Fruit fly (Drosophila melanogaster) whole organism, prepupa: ENCODE data around the gene RhoGEF4.

ENCODE experiments used
- Blimp-1 ChIP-seq: fragments of 200-800 bp; sonication (Bioruptor generic); optimal IDR thresholded peaks from 3 replicates; lab custom pipeline; 2017; ENCODE audit warnings: missing biosample characterization, missing genetic modification characterization, mild to moderate bottlenecking, moderate library complexity, missing genetic modification reagents
- CG10631 ChIP-seq: fragments of 200-800 bp; sonication (Bioruptor generic); optimal IDR thresholded peaks from 2 replicates; lab custom pipeline; 2016; ENCODE audit warnings: missing biosample characterization, missing genetic modification characterization
- CG11294 ChIP-seq: fragments of 200-800 bp; sonication (Bioruptor generic); IDR thresholded peaks from 2 replicates; pipeline ENCODE4 v1.3.6; 2022; ENCODE audit warnings: missing biosample characterization, missing genetic modification characterization
- CG11762 ChIP-seq: fragments of 200-800 bp; sonication (Bioruptor generic); optimal IDR thresholded peaks from 3 replicates; lab custom pipeline; 2016; ENCODE audit warnings: missing biosample characterization, missing genetic modification characterization; ENCODE audit not compliant: insufficient read depth
- CG16779 ChIP-seq: fragments of 200-800 bp; sonication (Bioruptor generic); optimal IDR thresholded peaks from 3 replicates; lab custom pipeline; 2017; ENCODE audit warnings: missing biosample characterization, mild to moderate bottlenecking, missing genetic modification characterization
- CG31627 ChIP-seq: fragments of 200-800 bp; sonication (Bioruptor generic); optimal IDR thresholded peaks from 3 replicates; lab custom pipeline; 2016; ENCODE audit warnings: missing biosample characterization, missing genetic modification characterization
- CG32006 ChIP-seq: fragments of 200-800 bp; sonication (Bioruptor generic); optimal IDR thresholded peaks from 3 replicates; lab custom pipeline; 2017; ENCODE audit warnings: missing biosample characterization, mild to moderate bottlenecking, missing genetic modification characterization
- CG3919 ChIP-seq: fragments of 200-800 bp; sonication (Bioruptor generic); optimal IDR thresholded peaks from 3 replicates; lab custom pipeline; 2016; ENCODE audit warnings: missing biosample characterization, missing genetic modification characterization
- CG4318 ChIP-seq: fragments of 200-800 bp; sonication (Bioruptor generic); optimal IDR thresholded peaks from 3 replicates; lab custom pipeline; 2017; ENCODE audit warnings: missing biosample characterization, mild to moderate bottlenecking, missing genetic modification characterization
- CG6163 ChIP-seq: fragments of 200-800 bp; sonication (Bioruptor generic); IDR thresholded peaks from 3 replicates; pipeline ENCODE4 v1.3.6; 2022; ENCODE audit warnings: missing biosample characterization, missing genetic modification characterization
- CG6276 ChIP-seq: fragments of 200-800 bp; sonication (Bioruptor generic); optimal IDR thresholded peaks from 2 replicates; lab custom pipeline; 2017; ENCODE audit warnings: missing biosample characterization, mild to moderate bottlenecking, missing genetic modification characterization
- CG6792 ChIP-seq: fragments of 200-800 bp; sonication (Bioruptor generic); optimal IDR thresholded peaks from 3 replicates; lab custom pipeline; 2016; ENCODE audit warnings: missing biosample characterization, missing genetic modification characterization
- CG6808 ChIP-seq: fragments of 200-800 bp; sonication (Bioruptor generic); optimal IDR thresholded peaks from 3 replicates; lab custom pipeline; 2017; ENCODE audit warnings: missing biosample characterization, missing genetic modification characterization, mild to moderate bottlenecking, moderate library complexity, missing genetic modification reagents
- CG7368 ChIP-seq: fragments of 200-800 bp; sonication (Bioruptor generic); optimal IDR thresholded peaks from 3 replicates; lab custom pipeline; 2016; ENCODE audit warnings: missing biosample characterization, missing genetic modification characterization
- CG8119 ChIP-seq: fragments of 200-800 bp; sonication (Bioruptor generic); IDR thresholded peaks from 3 replicates; pipeline ENCODE4 v1.3.6; 2022; ENCODE audit warnings: missing biosample characterization, missing genetic modification characterization
- CG8319 ChIP-seq: fragments of 200-800 bp; sonication (Bioruptor generic); optimal IDR thresholded peaks from 3 replicates; lab custom pipeline; 2016; ENCODE audit warnings: missing biosample characterization, missing genetic modification characterization
- Eip78C ChIP-seq: fragments of 200-800 bp; sonication (Bioruptor generic); peaks from one replicate; lab custom pipeline; 2016; ENCODE audit warnings: missing biosample characterization, missing genetic modification characterization
- Ets21C ChIP-seq: fragments of 200-800 bp; sonication (Bioruptor generic); optimal IDR thresholded peaks from 3 replicates; lab custom pipeline; 2016; ENCODE audit warnings: missing biosample characterization, missing genetic modification characterization
- Ets96B ChIP-seq: fragments of 200-800 bp; optimal IDR thresholded peaks from 2 replicates; lab custom pipeline; 2019; ENCODE audit warnings: missing biosample characterization, mild to moderate bottlenecking, missing genetic modification characterization, moderate library complexity
- Gug ChIP-seq: fragments of 200-800 bp; sonication (Bioruptor generic); IDR thresholded peaks from 2 replicates; pipeline ENCODE4 v1.3.6; 2022; ENCODE audit warnings: missing biosample characterization, missing genetic modification characterization
- Hr39 ChIP-seq: fragments of 200-800 bp; sonication (Bioruptor generic); optimal IDR thresholded peaks from 2 replicates; lab custom pipeline; 2016; ENCODE audit warnings: missing biosample characterization, missing genetic modification characterization
- Hr4 ChIP-seq: fragments of 200-800 bp; sonication (Bioruptor generic); optimal IDR thresholded peaks from 3 replicates; lab custom pipeline; 2016; ENCODE audit warnings: missing biosample characterization, missing genetic modification characterization
- Lpt ChIP-seq: fragments of 200-800 bp; sonication (Bioruptor generic); optimal IDR thresholded peaks from 3 replicates; lab custom pipeline; 2016; ENCODE audit warnings: missing biosample characterization, missing genetic modification characterization
- Met ChIP-seq: fragments of 200-800 bp; sonication (Bioruptor generic); optimal IDR thresholded peaks from 3 replicates; lab custom pipeline; 2016; ENCODE audit warnings: missing biosample characterization, missing genetic modification characterization
- OdsH ChIP-seq: fragments of 200-800 bp; sonication (Bioruptor generic); optimal IDR thresholded peaks from 3 replicates; lab custom pipeline; 2016; ENCODE audit warnings: missing biosample characterization, missing genetic modification characterization
- Sox102F ChIP-seq: fragments of 200-800 bp; sonication (Bioruptor generic); optimal IDR thresholded peaks from 2 replicates; lab custom pipeline; 2016; ENCODE audit warnings: missing biosample characterization, mild to moderate bottlenecking, missing genetic modification characterization
- Sox14 ChIP-seq: fragments of 200-800 bp; sonication (Bioruptor generic); optimal IDR thresholded peaks from 3 replicates; lab custom pipeline; 2016; ENCODE audit warnings: missing biosample characterization, missing genetic modification characterization
- Sox15 ChIP-seq: fragments of 200-800 bp; sonication (Bioruptor generic); optimal IDR thresholded peaks from 3 replicates; lab custom pipeline; 2016; ENCODE audit warnings: missing biosample characterization, missing genetic modification characterization
- eg ChIP-seq: fragments of 200-800 bp; sonication (Bioruptor generic); IDR thresholded peaks from 3 replicates; pipeline ENCODE4 v1.3.6; 2022; ENCODE audit warnings: missing biosample characterization, missing genetic modification characterization
- esn ChIP-seq: fragments of 200-800 bp; sonication (Bioruptor generic); optimal IDR thresholded peaks from 2 replicates; lab custom pipeline; 2016; ENCODE audit warnings: missing biosample characterization, mild to moderate bottlenecking, missing genetic modification characterization, moderate library complexity
- fd85E ChIP-seq: fragments of 200-800 bp; sonication (Bioruptor generic); optimal IDR thresholded peaks from 3 replicates; lab custom pipeline; 2016; ENCODE audit warnings: missing biosample characterization, missing genetic modification characterization
- lz ChIP-seq: fragments of 200-800 bp; sonication (Bioruptor generic); optimal IDR thresholded peaks from 3 replicates; lab custom pipeline; 2016; ENCODE audit warnings: missing biosample characterization, missing genetic modification characterization
- salr ChIP-seq, 2 experiments: fragments of 200-800 bp; sonication (Bioruptor generic); optimal IDR thresholded peaks; 3 replicates each; lab custom pipeline; 2016 to 2018; ENCODE audit warnings: missing biosample characterization in 2 of 2, missing genetic modification characterization in 2 of 2, mild to moderate bottlenecking in 1 of 2
- spab ChIP-seq: fragments of 200-800 bp; sonication (Bioruptor generic); optimal IDR thresholded peaks from 2 replicates; lab custom pipeline; 2017; ENCODE audit warnings: missing biosample characterization, mild to moderate bottlenecking, missing genetic modification characterization, missing genetic modification reagents
- ss ChIP-seq, 2 experiments: fragments of 200-800 bp; sonication (Bioruptor generic); optimal IDR thresholded peaks; 2 replicates in 1 of 2; 3 replicates in 1 of 2; lab custom pipeline; 2017 to 2018; ENCODE audit warnings: mild to moderate bottlenecking in 2 of 2, missing biosample characterization in 2 of 2, missing genetic modification characterization in 2 of 2, moderate library complexity in 1 of 2
- topi ChIP-seq: fragments of 200-800 bp; sonication (Bioruptor generic); optimal IDR thresholded peaks from 3 replicates; lab custom pipeline; 2016; ENCODE audit warnings: missing biosample characterization, missing genetic modification characterization
- vri ChIP-seq: fragments of 200-800 bp; sonication (Bioruptor generic); optimal IDR thresholded peaks from 3 replicates; lab custom pipeline; 2016; ENCODE audit warnings: missing biosample characterization, mild to moderate bottlenecking, missing genetic modification characterization

The RhoGEF4 gene

dm6 chr3L:7313559-7314132 is 9.6 kb downstream of the RhoGEF4 start:
- TF ChIP-seq Gug, result no peak
- no peak for TF ChIP-seq fd85E (GFP tag; lab: Kevin White, UChicago)
- TF ChIP-seq CG6808, result no peak
- no peak for TF ChIP-seq topi (GFP tag; lab: Kevin White, UChicago)
- TF ChIP-seq Lpt (GFP tag; lab: Kevin White, UChicago), result no peak
- TF ChIP-seq eg (GFP tag; lab: Robert Waterston, UW), result no peak
- no peak for TF ChIP-seq Ets96B (tag; lab: Kevin White, UChicago)
- no peak for TF ChIP-seq ss (GFP tag; optimal IDR thresholded peaks at IDR 0.05; lab: Kevin White, UChicago)
- TF ChIP-seq Sox102F (GFP tag; lab: Kevin White, UChicago), result no peak
- TF ChIP-seq Blimp-1 (GFP tag; lab: Kevin White, UChicago), result no peak
- TF ChIP-seq spab (GFP tag; lab: Kevin White, UChicago), result no peak
- TF ChIP-seq CG8319, result no peak
- no peak for TF ChIP-seq Hr39 (GFP tag; lab: Kevin White, UChicago)
- TF ChIP-seq Sox14 (GFP tag; lab: Kevin White, UChicago), result no peak
- TF ChIP-seq CG11762 (GFP tag; lab: Kevin White, UChicago), result no peak
- TF ChIP-seq CG3919 (GFP tag; lab: Kevin White, UChicago), result no peak
- TF ChIP-seq CG6792, result no peak

- TF ChIP-seq salr (GFP tag; optimal IDR thresholded peaks at IDR 0.05; lab: Kevin White, UChicago), result no peak
- TF ChIP-seq Sox15, result no peak
- TF ChIP-seq esn (GFP tag; lab: Kevin White, UChicago), result no peak
- no peak for TF ChIP-seq CG8319
- no peak for TF ChIP-seq CG11294 (GFP tag; lab: Robert Waterston, UW)
- TF ChIP-seq Met (GFP tag; lab: Kevin White, UChicago), result no peak
- TF ChIP-seq fd85E (GFP tag; lab: Kevin White, UChicago), result no peak
- no peak for TF ChIP-seq CG31627 (GFP tag; lab: Kevin White, UChicago)
- no peak for TF ChIP-seq CG16779 (tag; lab: Kevin White, UChicago)
- TF ChIP-seq CG8119 (GFP tag; lab: Robert Waterston, UW), result no peak
- TF ChIP-seq CG6808, result no peak
- TF ChIP-seq vri (GFP tag; lab: Kevin White, UChicago), result no peak
- TF ChIP-seq CG10631 (GFP tag; lab: Kevin White, UChicago), result no peak
- TF ChIP-seq Gug, result no peak
- TF ChIP-seq OdsH, result no peak
- no peak for TF ChIP-seq Sox14 (GFP tag; lab: Kevin White, UChicago)
These were observed 10.5 kb downstream of the RhoGEF4 start, which contains the start of gene unc-13-4A for dm6 chr3L:7312754-7313153. unc-13-4A (minus strand) TSS chr3L:7312896.

- TF ChIP-seq Ets21C (GFP tag; lab: Kevin White, UChicago), result no peak
- TF ChIP-seq lz (GFP tag; lab: Kevin White, UChicago), result no peak
- TF ChIP-seq CG4318 (GFP tag; lab: Kevin White, UChicago), result no peak
- TF ChIP-seq Sox14 (GFP tag; lab: Kevin White, UChicago), result no peak
- no peak for TF ChIP-seq ss (GFP tag; optimal IDR thresholded peaks at IDR 0.05; lab: Kevin White, UChicago)
- no peak for TF ChIP-seq vri (GFP tag; lab: Kevin White, UChicago)
- no peak for TF ChIP-seq Blimp-1 (GFP tag; lab: Kevin White, UChicago)
These were observed 22.6 kb downstream of the RhoGEF4 start for dm6 chr3L:7300660-7301059.

dm6 chr3L:7283541-7283940 is 39.7 kb downstream of the RhoGEF4 start:
- TF ChIP-seq Hr4 (GFP tag; lab: Kevin White, UChicago) (peak; percentile 10), Sox14 (GFP tag; lab: Kevin White, UChicago) (no peak), CG6276 (GFP tag; lab: Kevin White, UChicago) (peak; percentile 35), CG6163 (GFP tag; lab: Robert Waterston, UW) (peak; percentile 51; the same call in 1 of the 3 replicates), CG7368 (GFP tag; lab: Kevin White, UChicago) (no peak), Eip78C (peak; percentile 80), eg (GFP tag; lab: Robert Waterston, UW) (peak; percentile 51; the same call in 1 of the 3 replicates), CG32006 (GFP tag; lab: Kevin White, UChicago) (peak; percentile 33), CG4318 (GFP tag; lab: Kevin White, UChicago) (peak; percentile 16), CG10631 (GFP tag; lab: Kevin White, UChicago) (no peak)
